Fruit fly (Drosophila melanogaster): ENCODE data around the gene mRpS2.
A peak's percentile ranks its signal among the peaks of the same experiment; 100 is the strongest.

Gene mRpS2

dm6 chr2L:4818056-4818455, 32.2 kb downstream of the mRpS2 start, which contains the start of gene CG3225:
TSS of gene CG3225 (minus strand) at chr2L:4818245.
- TF ChIP-seq CrebA (GFP tag; optimal IDR thresholded peaks at IDR 0.05; ENCODE audit: borderline replicate concordance) (no peak), br (GFP tag; optimal IDR thresholded peaks at IDR 0.05) (no peak), CG32264 (GFP tag; optimal IDR thresholded peaks at IDR 0.05) (no peak), fru (GFP tag; optimal IDR thresholded peaks at IDR 0.05) (no peak), pan (optimal IDR thresholded peaks at IDR 0.05) (no peak), woc (GFP tag; optimal IDR thresholded peaks at IDR 0.05) (no peak), sv (GFP tag; optimal IDR thresholded peaks at IDR 0.05) (no peak), sage (GFP tag; optimal IDR thresholded peaks at IDR 0.05) (no peak), HLH106 (tag; optimal IDR thresholded peaks at IDR 0.05) (no peak), Hr83 (GFP tag; optimal IDR thresholded peaks at IDR 0.05; ENCODE audit: poor library complexity, severe bottlenecking) (no peak), dl (GFP tag; optimal IDR thresholded peaks at IDR 0.05; ENCODE audit: insufficient read depth in 1 of 2, partially characterized antibody in 2 of 2) (no peak), jim (GFP tag; optimal IDR thresholded peaks at IDR 0.05) (no peak), Hr78 (GFP tag; optimal IDR thresholded peaks at IDR 0.05) (no peak), dmrt93B (GFP tag; optimal IDR thresholded peaks at IDR 0.05) (no peak), rgr (GFP tag; optimal IDR thresholded peaks at IDR 0.05) (no peak)

dm6 chr2L:4813023-4813339, 37.2 kb downstream of the mRpS2 start:
- no peak for TF ChIP-seq brk (GFP tag; optimal IDR thresholded peaks at IDR 0.05)
- TF ChIP-seq dsf (GFP tag; optimal IDR thresholded peaks at IDR 0.05; ENCODE audit: borderline replicate concordance), result no peak
- TF ChIP-seq Vsx2 (GFP tag; optimal IDR thresholded peaks at IDR 0.05; ENCODE audit: partially characterized antibody), result peak; percentile 17
- TF ChIP-seq Sp1 (GFP tag; optimal IDR thresholded peaks at IDR 0.05), result no peak

dm6 chr2L:4812261-4813022, 37.8 kb downstream of the mRpS2 start, which contains the start of gene CG15629:
TSS of gene CG15629 (plus strand) at chr2L:4813009.
- TF ChIP-seq Myc (optimal IDR thresholded peaks at IDR 0.05) (peak; percentile 81), pan (optimal IDR thresholded peaks at IDR 0.05) (no peak), woc (GFP tag; optimal IDR thresholded peaks at IDR 0.05) (no peak), sv (GFP tag; optimal IDR thresholded peaks at IDR 0.05) (no peak), tai (GFP tag; optimal IDR thresholded peaks at IDR 0.05) (peak; percentile 49), usp (GFP tag; optimal IDR thresholded peaks at IDR 0.05) (no peak), Dif (GFP tag; optimal IDR thresholded peaks at IDR 0.05; ENCODE audit: partially characterized antibody) (no peak), dsf (GFP tag; optimal IDR thresholded peaks at IDR 0.05; ENCODE audit: borderline replicate concordance) (no peak), brk (GFP tag; optimal IDR thresholded peaks at IDR 0.05) (peak; percentile 40), HLH106 (tag; optimal IDR thresholded peaks at IDR 0.05) (no peak), sage (GFP tag; optimal IDR thresholded peaks at IDR 0.05) (no peak), Rel (GFP tag; optimal IDR thresholded peaks at IDR 0.05) (no peak), Rel (tag; optimal IDR thresholded peaks at IDR 0.05) (no peak), N (GFP tag; optimal IDR thresholded peaks at IDR 0.05) (peak; percentile 18)

- TF ChIP-seq HLH106 (tag; optimal IDR thresholded peaks at IDR 0.05), result peak; percentile 14
- TF ChIP-seq Hr83 (GFP tag; optimal IDR thresholded peaks at IDR 0.05; ENCODE audit: poor library complexity, severe bottlenecking), result peak; percentile 24
- TF ChIP-seq Abd-B (GFP tag; optimal IDR thresholded peaks at IDR 0.05), result peak; percentile 75
- TF ChIP-seq Dfd (GFP tag; optimal IDR thresholded peaks at IDR 0.05), result no peak
- TF ChIP-seq dl (GFP tag; optimal IDR thresholded peaks at IDR 0.05; ENCODE audit: insufficient read depth in 1 of 2, partially characterized antibody in 2 of 2), result peak; percentile 40 to 70
- TF ChIP-seq Jra (GFP tag; optimal IDR thresholded peaks at IDR 0.05), result peak; percentile 57
- no peak for TF ChIP-seq rgr (GFP tag; optimal IDR thresholded peaks at IDR 0.05)
- peak; percentile 95 for TF ChIP-seq CrebA (GFP tag; optimal IDR thresholded peaks at IDR 0.05; ENCODE audit: borderline replicate concordance)
- TF ChIP-seq Rel (GFP tag; optimal IDR thresholded peaks at IDR 0.05), result peak; percentile 97
- peak; percentile 77 for TF ChIP-seq Rel (tag; optimal IDR thresholded peaks at IDR 0.05)
- TF ChIP-seq Myc (optimal IDR thresholded peaks at IDR 0.05), result no peak
- TF ChIP-seq br (GFP tag; optimal IDR thresholded peaks at IDR 0.05), result no peak
- TF ChIP-seq foxo (GFP tag; optimal IDR thresholded peaks at IDR 0.05), result peak in 1 of 2 experiments; percentile 75
- peak; percentile 94 for TF ChIP-seq Dif (GFP tag; optimal IDR thresholded peaks at IDR 0.05; ENCODE audit: partially characterized antibody)
- TF ChIP-seq tai (GFP tag; optimal IDR thresholded peaks at IDR 0.05), result no peak
- peak; percentile 47 for TF ChIP-seq brk (GFP tag; optimal IDR thresholded peaks at IDR 0.05)
- no peak for TF ChIP-seq ey (GFP tag; optimal IDR thresholded peaks at IDR 0.05)
- TF ChIP-seq Vsx2 (GFP tag; optimal IDR thresholded peaks at IDR 0.05; ENCODE audit: partially characterized antibody), result peak; percentile 76
- TF ChIP-seq N (GFP tag; optimal IDR thresholded peaks at IDR 0.05), result peak; percentile 98
- no peak for TF ChIP-seq dmrt93B (GFP tag; optimal IDR thresholded peaks at IDR 0.05)
- peak; percentile 8 for TF ChIP-seq OdsH (GFP tag; optimal IDR thresholded peaks at IDR 0.05)
- TF ChIP-seq fru (GFP tag; optimal IDR thresholded peaks at IDR 0.05), result peak; percentile 92
- TF ChIP-seq jim (GFP tag; optimal IDR thresholded peaks at IDR 0.05), result no peak
- TF ChIP-seq usp (GFP tag; optimal IDR thresholded peaks at IDR 0.05), result no peak
- TF ChIP-seq CG32264 (GFP tag; optimal IDR thresholded peaks at IDR 0.05), result no peak
- peak; percentile 45 for TF ChIP-seq Hr78 (GFP tag; optimal IDR thresholded peaks at IDR 0.05)
- no peak for TF ChIP-seq woc (GFP tag; optimal IDR thresholded peaks at IDR 0.05)
- TF ChIP-seq Hnf4 (GFP tag; optimal IDR thresholded peaks at IDR 0.05), result peak; percentile 21
Observed at dm6 chr2L:4811491-4812058, 38.6 kb downstream of the mRpS2 start.
